Fruit fly (Drosophila melanogaster) whole organism, embryonic: ENCODE results near the gene CG46465.

Source experiments
- CG10147 ChIP-seq: fragments of 200-800 bp; sonication (Bioruptor generic); optimal IDR thresholded peaks from 2 replicates; lab custom pipeline; 2019; ENCODE audit warnings: missing biosample characterization, mild to moderate bottlenecking, missing genetic modification characterization, moderate library complexity
- CG1024 ChIP-seq: fragments of 200-800 bp; sonication (Bioruptor generic); IDR thresholded peaks from 2 replicates; pipeline ENCODE4 v1.3.6; 2022; ENCODE audit warnings: missing biosample characterization, missing genetic modification characterization
- CG10274 ChIP-seq: fragments of 200-800 bp; sonication (Bioruptor generic); optimal IDR thresholded peaks from 3 replicates; lab custom pipeline; 2017; ENCODE audit warnings: missing biosample characterization, mild to moderate bottlenecking, missing genetic modification characterization
- CG12391 ChIP-seq: fragments of 200-800 bp; sonication (Bioruptor generic); optimal IDR thresholded peaks from 3 replicates; lab custom pipeline; 2018; ENCODE audit warnings: missing biosample characterization, mild to moderate bottlenecking, missing genetic modification characterization, moderate library complexity
- CG13624 ChIP-seq: fragments of 200-800 bp; sonication (Bioruptor generic); optimal IDR thresholded peaks from 2 replicates; lab custom pipeline; 2016; ENCODE audit warnings: missing biosample characterization, missing genetic modification characterization
- CG13894 ChIP-seq: fragments of 200-800 bp; sonication (Bioruptor generic); optimal IDR thresholded peaks from 3 replicates; lab custom pipeline; 2018; ENCODE audit warnings: missing biosample characterization, mild to moderate bottlenecking, missing genetic modification characterization, moderate library complexity
- CG15269 ChIP-seq: fragments of 200-800 bp; sonication (Bioruptor generic); optimal IDR thresholded peaks from 2 replicates; lab custom pipeline; 2018; ENCODE audit warnings: missing biosample characterization, mild to moderate bottlenecking, missing genetic modification characterization, moderate library complexity
- CG1602 ChIP-seq: fragments of 200-800 bp; sonication (Bioruptor generic); optimal IDR thresholded peaks from 3 replicates; lab custom pipeline; 2016; ENCODE audit warnings: missing biosample characterization, missing genetic modification characterization
- CG1603 ChIP-seq: fragments of 200-800 bp; sonication (Bioruptor generic); optimal IDR thresholded peaks from 2 replicates; lab custom pipeline; 2019; ENCODE audit warnings: missing biosample characterization, mild to moderate bottlenecking, missing genetic modification characterization, moderate library complexity
- CG1647 ChIP-seq: fragments of 200-800 bp; sonication (Bioruptor generic); optimal IDR thresholded peaks from 3 replicates; lab custom pipeline; 2016; ENCODE audit warnings: missing biosample characterization, missing genetic modification characterization
- CG16779 ChIP-seq: fragments of 200-800 bp; sonication (Bioruptor generic); IDR thresholded peaks from 2 replicates; pipeline ENCODE4 v1.3.6; 2022; ENCODE audit warnings: missing biosample characterization, missing genetic modification characterization
- CG16813 ChIP-seq: fragments of 200-800 bp; sonication (Bioruptor generic); IDR thresholded peaks from 3 replicates; pipeline ENCODE4 v1.3.6; 2022; ENCODE audit warnings: missing biosample characterization, missing genetic modification characterization; ENCODE audit not compliant: partially characterized antibody
- CG2120 ChIP-seq: fragments of 200-800 bp; sonication (Bioruptor generic); optimal IDR thresholded peaks from 3 replicates; lab custom pipeline; 2016; ENCODE audit warnings: missing biosample characterization, missing genetic modification characterization
- CG2202 ChIP-seq: fragments of 200-800 bp; sonication (Bioruptor generic); optimal IDR thresholded peaks from 2 replicates; lab custom pipeline; 2018; ENCODE audit warnings: missing biosample characterization, mild to moderate bottlenecking, missing genetic modification characterization
- CG2678 ChIP-seq: fragments of 200-800 bp; sonication (Bioruptor generic); optimal IDR thresholded peaks from 3 replicates; lab custom pipeline; 2019; ENCODE audit warnings: missing biosample characterization, mild to moderate bottlenecking, missing genetic modification characterization, moderate library complexity
- CG2712 ChIP-seq: fragments of 200-800 bp; optimal IDR thresholded peaks from 3 replicates; lab custom pipeline; 2019; ENCODE audit warnings: missing biosample characterization, mild to moderate bottlenecking, missing genetic modification characterization, moderate library complexity
- CG30020 ChIP-seq: fragments of 200-800 bp; optimal IDR thresholded peaks from 2 replicates; lab custom pipeline; 2019; ENCODE audit warnings: missing biosample characterization, mild to moderate bottlenecking, missing genetic modification characterization, moderate library complexity
- CG3726 ChIP-seq: fragments of 200-800 bp; sonication (Bioruptor generic); IDR thresholded peaks from 3 replicates; pipeline ENCODE4, ENCODE4 v1.3.6; 2022; ENCODE audit warnings: missing biosample characterization, missing genetic modification characterization
- CG6683 ChIP-seq: fragments of 200-800 bp; sonication (Bioruptor generic); optimal IDR thresholded peaks from 2 replicates; lab custom pipeline; 2017; ENCODE audit warnings: missing biosample characterization, mild to moderate bottlenecking, missing genetic modification characterization, missing genetic modification reagents
- CG6813 ChIP-seq: fragments of 200-800 bp; sonication (Bioruptor generic); optimal IDR thresholded peaks from 2 replicates; lab custom pipeline; 2017; ENCODE audit warnings: missing biosample characterization, missing genetic modification characterization, mild to moderate bottlenecking, moderate library complexity, missing genetic modification reagents
- CG7963 ChIP-seq: fragments of 200-800 bp; sonication (Bioruptor generic); IDR thresholded peaks from 3 replicates; pipeline ENCODE4 v1.3.6; 2022; ENCODE audit warnings: missing biosample characterization, missing genetic modification characterization; ENCODE audit not compliant: partially characterized antibody
- CG8359 ChIP-seq: fragments of 200-800 bp; sonication (Bioruptor generic); optimal IDR thresholded peaks from 2 replicates; lab custom pipeline; 2017; ENCODE audit warnings: missing biosample characterization, mild to moderate bottlenecking, missing genetic modification characterization, borderline replicate concordance
- CG9727 ChIP-seq: fragments of 200-800 bp; sonication (Bioruptor generic); optimal IDR thresholded peaks from 3 replicates; lab custom pipeline; 2017; ENCODE audit warnings: missing biosample characterization, mild to moderate bottlenecking, missing genetic modification characterization
- CG9817 ChIP-seq: fragments of 200-800 bp; sonication (Bioruptor generic); optimal IDR thresholded peaks from 2 replicates; lab custom pipeline; 2018; ENCODE audit warnings: missing biosample characterization, mild to moderate bottlenecking, missing genetic modification characterization, moderate library complexity
- CG9932 ChIP-seq: fragments of 200-800 bp; sonication (Bioruptor generic); IDR thresholded peaks from 2 replicates; pipeline ENCODE4 v1.3.6; 2022; ENCODE audit warnings: missing biosample characterization, missing genetic modification characterization
- Ets97D ChIP-seq: fragments of 200-800 bp; sonication (Bioruptor generic); optimal IDR thresholded peaks from 3 replicates; lab custom pipeline; 2016; ENCODE audit warnings: missing biosample characterization, missing genetic modification characterization
- Meics ChIP-seq: fragments of 200-800 bp; sonication (Bioruptor generic); optimal IDR thresholded peaks from 2 replicates; lab custom pipeline; 2017; ENCODE audit warnings: missing biosample characterization, mild to moderate bottlenecking, missing genetic modification characterization
- NC2β ChIP-seq: fragments of 200-800 bp; sonication (Bioruptor generic); optimal IDR thresholded peaks from 2 replicates; lab custom pipeline; 2016; ENCODE audit warnings: missing biosample characterization, missing genetic modification characterization
- NFAT ChIP-seq: fragments of 200-800 bp; sonication (Bioruptor generic); IDR thresholded peaks from 2 replicates; pipeline ENCODE4 v1.3.6; 2022; ENCODE audit warnings: missing biosample characterization, missing genetic modification characterization
- Nf-YA ChIP-seq: fragments of 200-800 bp; sonication (Bioruptor generic); IDR thresholded peaks from 2 replicates; pipeline ENCODE4 v1.3.6; 2022; ENCODE audit warnings: missing biosample characterization, missing genetic modification characterization
- PHDP ChIP-seq: fragments of 200-800 bp; sonication (Bioruptor generic); optimal IDR thresholded peaks from 3 replicates; lab custom pipeline; 2018; ENCODE audit warnings: missing biosample characterization, mild to moderate bottlenecking, missing genetic modification characterization, moderate library complexity
- Sox102F ChIP-seq: fragments of 200-800 bp; sonication (Bioruptor generic); optimal IDR thresholded peaks from 2 replicates; lab custom pipeline; 2018; ENCODE audit warnings: missing biosample characterization, mild to moderate bottlenecking, missing genetic modification characterization, moderate library complexity
- ase ChIP-seq: fragments of 200-800 bp; sonication (Bioruptor generic); IDR thresholded peaks from 3 replicates; pipeline ENCODE4 v1.3.6; 2022; ENCODE audit warnings: missing biosample characterization, missing genetic modification characterization
- bigmax ChIP-seq: fragments of 200-800 bp; sonication (Bioruptor generic); optimal IDR thresholded peaks from 2 replicates; lab custom pipeline; 2018; ENCODE audit warnings: missing biosample characterization, mild to moderate bottlenecking, missing genetic modification characterization
- ewg ChIP-seq: fragments of 200-800 bp; sonication (Bioruptor generic); optimal IDR thresholded peaks from 3 replicates; lab custom pipeline; 2017; ENCODE audit warnings: mild to moderate bottlenecking, missing biosample characterization, missing genetic modification reagents, missing genetic modification characterization
- fd96Cb ChIP-seq: fragments of 200-800 bp; sonication (Bioruptor generic); optimal IDR thresholded peaks from 2 replicates; lab custom pipeline; 2018; ENCODE audit warnings: missing biosample characterization, mild to moderate bottlenecking, missing genetic modification characterization, moderate library complexity
- gcm2 ChIP-seq: fragments of 200-800 bp; sonication (Bioruptor generic); optimal IDR thresholded peaks from 2 replicates; lab custom pipeline; 2016; ENCODE audit warnings: missing biosample characterization, missing genetic modification characterization
- gem ChIP-seq: fragments of 200-800 bp; sonication (Bioruptor generic); optimal IDR thresholded peaks from 2 replicates; lab custom pipeline; 2019; ENCODE audit warnings: missing biosample characterization, mild to moderate bottlenecking, missing genetic modification characterization, moderate library complexity
- ind ChIP-seq: fragments of 200-800 bp; sonication (Bioruptor generic); optimal IDR thresholded peaks from 3 replicates; lab custom pipeline; 2016; ENCODE audit warnings: missing biosample characterization, missing genetic modification characterization
- kay ChIP-seq: fragments of 200-800 bp; sonication (Bioruptor generic); optimal IDR thresholded peaks from 2 replicates; lab custom pipeline; 2016; ENCODE audit warnings: missing biosample characterization, missing genetic modification characterization
- lola ChIP-seq, 3 experiments: fragments of >200 bp in 2 of 3; fragments of 200-800 bp in 1 of 3; sonication (Bioruptor generic) in 1 of 3; optimal IDR thresholded peaks; 2 replicates each; lab custom pipeline; 2017 to 2019; ENCODE audit warnings: missing biosample characterization in 3 of 3, missing genetic modification characterization in 3 of 3, mild to moderate bottlenecking in 1 of 3, moderate library complexity in 1 of 3
- nau ChIP-seq: fragments of 200-800 bp; sonication (Bioruptor generic); optimal IDR thresholded peaks from 3 replicates; lab custom pipeline; 2017; ENCODE audit warnings: missing biosample characterization, mild to moderate bottlenecking, missing genetic modification characterization, missing genetic modification reagents
- pfk ChIP-seq: fragments of 200-800 bp; sonication (Bioruptor generic); optimal IDR thresholded peaks from 2 replicates; lab custom pipeline; 2018; ENCODE audit warnings: missing biosample characterization, mild to moderate bottlenecking, missing genetic modification characterization, moderate library complexity
- phol ChIP-seq: fragments of 200-800 bp; sonication (Bioruptor generic); optimal IDR thresholded peaks from 3 replicates; lab custom pipeline; 2018; ENCODE audit warnings: missing biosample characterization, mild to moderate bottlenecking, missing genetic modification characterization, moderate library complexity
- pros ChIP-seq: fragments of 200-800 bp; sonication (Bioruptor generic); optimal IDR thresholded peaks from 3 replicates; lab custom pipeline; 2019; ENCODE audit warnings: missing biosample characterization, mild to moderate bottlenecking, missing genetic modification characterization, moderate library complexity
- rib ChIP-seq: fragments of 200-800 bp; sonication (Bioruptor generic); IDR thresholded peaks from 2 replicates; pipeline ENCODE4 v1.3.6; 2022; ENCODE audit warnings: missing biosample characterization, missing genetic modification characterization
- row ChIP-seq: fragments of 200-800 bp; sonication (Bioruptor generic); IDR thresholded peaks from 3 replicates; pipeline ENCODE4 v1.3.6; 2022; ENCODE audit warnings: missing biosample characterization, missing genetic modification characterization
- so ChIP-seq: fragments of 200-800 bp; sonication (Bioruptor generic); IDR thresholded peaks from 3 replicates; pipeline ENCODE4 v1.3.6; 2022; ENCODE audit warnings: missing biosample characterization, missing genetic modification characterization
- tio ChIP-seq: fragments of 200-800 bp; sonication (Bioruptor generic); optimal IDR thresholded peaks from 2 replicates; lab custom pipeline; 2017; ENCODE audit warnings: missing biosample characterization, missing genetic modification characterization, inconsistent platforms
- zen2 ChIP-seq: fragments of 200-800 bp; sonication (Bioruptor generic); IDR thresholded peaks from 3 replicates; pipeline ENCODE4 v1.3.6; 2022; ENCODE audit warnings: missing biosample characterization, missing genetic modification characterization; ENCODE audit not compliant: partially characterized antibody

Gene CG46465

dm6 chr2L:18951674-18952073 is 40.6 kb upstream of the CG46465 start, which contains the start of gene Nedd8 (continued):
- no peak for TF ChIP-seq CG9727 (GFP tag; lab: Kevin White, UChicago)
- TF ChIP-seq CG16813 (GFP tag; lab: Robert Waterston, UW) = peak; percentile 83
- TF ChIP-seq nau (GFP tag; lab: Kevin White, UChicago) = no peak
- no peak for TF ChIP-seq NC2β
- peak; percentile 68; the same call in 2 of the 3 replicates for TF ChIP-seq CG7963 (GFP tag; lab: Robert Waterston, UW)
- peak; percentile 11 for TF ChIP-seq CG13624
- no peak for TF ChIP-seq Nf-YA
- TF ChIP-seq ind (GFP tag; lab: Kevin White, UChicago) = no peak
- TF ChIP-seq so (GFP tag; lab: Robert Waterston, UW) = no peak
- no peak for TF ChIP-seq CG1024 (GFP tag; lab: Robert Waterston, UW)
- peak; percentile 68 for TF ChIP-seq CG1603
- TF ChIP-seq CG1647 (GFP tag; lab: Kevin White, UChicago) = no peak
- TF ChIP-seq kay (GFP tag; lab: Kevin White, UChicago) = no peak
- peak; percentile 30 for TF ChIP-seq CG13894 (tag; lab: Kevin White, UChicago)
- TF ChIP-seq CG3726 (GFP tag; lab: Robert Waterston, UW) = no peak
- no peak for TF ChIP-seq ewg
- no peak for TF ChIP-seq gcm2
- TF ChIP-seq CG10274 (GFP tag; lab: Kevin White, UChicago) = no peak
- TF ChIP-seq tio = no peak
- TF ChIP-seq ase = no peak
- no peak for TF ChIP-seq CG16779 (GFP tag; lab: Robert Waterston, UW)
- peak; percentile 83 for TF ChIP-seq Ets97D (GFP tag; lab: Kevin White, UChicago)
- TF ChIP-seq CG2202 (tag; lab: Kevin White, UChicago) = no peak
- TF ChIP-seq CG2678 = peak; percentile 1
- TF ChIP-seq rib (GFP tag; lab: Robert Waterston, UW) = 0 out of 2 replicates have a peak, but pooled peaks have one; percentile 28
- peak; percentile 32 for TF ChIP-seq phol (tag; lab: Kevin White, UChicago)
- peak; percentile 21 for TF ChIP-seq CG30020 (tag; lab: Kevin White, UChicago)
- peak; percentile 81 for TF ChIP-seq zen2
- TF ChIP-seq pfk (GFP tag; lab: Kevin White, UChicago) = no peak
- TF ChIP-seq row (GFP tag; lab: Robert Waterston, UW) = peak; percentile 42; the same call in 2 of the 3 replicates
- no peak for TF ChIP-seq bigmax (GFP tag; lab: Kevin White, UChicago)
- no peak for TF ChIP-seq CG8359 (GFP tag; lab: Kevin White, UChicago)
- no peak for TF ChIP-seq NFAT (GFP tag; lab: Robert Waterston, UW)
- TF ChIP-seq CG6683 (GFP tag; lab: Kevin White, UChicago) = no peak
- TF ChIP-seq CG2712 = peak; percentile 36

dm6 chr2L:18953512-18954254 is 38.6 kb upstream of the CG46465 start:
- TF ChIP-seq lola (GFP tag; optimal IDR thresholded peaks at IDR 0.05; lab: Kevin White, UChicago) = peak in 1 of 3 experiments; percentile 21
- peak; percentile 47 for TF ChIP-seq CG15269 (tag; lab: Kevin White, UChicago)
- TF ChIP-seq gem (tag; lab: Kevin White, UChicago) = peak; percentile 71
- TF ChIP-seq PHDP = peak; percentile 42
- peak; percentile 41; the same call in 1 of the 2 replicates for TF ChIP-seq CG9932 (GFP tag; lab: Robert Waterston, UW)
- peak; percentile 9 for TF ChIP-seq CG6813 (GFP tag; lab: Kevin White, UChicago)
- TF ChIP-seq CG12391 = peak; percentile 33
- peak; percentile 10 for TF ChIP-seq CG1602 (GFP tag; lab: Kevin White, UChicago)
- TF ChIP-seq CG10147 (GFP tag; lab: Kevin White, UChicago) = peak; percentile 14
- peak; percentile 18 for TF ChIP-seq fd96Cb (tag; lab: Kevin White, UChicago)
- peak; percentile 27 for TF ChIP-seq Sox102F (GFP tag; lab: Kevin White, UChicago)
- TF ChIP-seq pros (GFP tag; lab: Kevin White, UChicago) = no peak
- peak; percentile 34 for TF ChIP-seq CG9817 (tag; lab: Kevin White, UChicago)
- TF ChIP-seq CG2120 (GFP tag; lab: Kevin White, UChicago) = peak; percentile 11
- TF ChIP-seq Meics = peak; percentile 73
